Worm (Caenorhabditis elegans) whole organism, L4/young adult: ENCODE data around the gene zag-1.

ENCODE experiments used
- W03F9.2 ChIP-seq: fragments of 150-350 bp; optimal IDR thresholded peaks from 2 replicates; lab custom pipeline; 2014; ENCODE audit warnings: missing biosample characterization, missing genetic modification characterization
- him-1 ChIP-seq: sonication (generic microtip); optimal IDR thresholded peaks from 2 replicates; lab custom pipeline; 2016; ENCODE audit warnings: missing genotype, missing genetic modification reagents, missing genetic modification characterization, missing compliant biosample characterization

DNA sequence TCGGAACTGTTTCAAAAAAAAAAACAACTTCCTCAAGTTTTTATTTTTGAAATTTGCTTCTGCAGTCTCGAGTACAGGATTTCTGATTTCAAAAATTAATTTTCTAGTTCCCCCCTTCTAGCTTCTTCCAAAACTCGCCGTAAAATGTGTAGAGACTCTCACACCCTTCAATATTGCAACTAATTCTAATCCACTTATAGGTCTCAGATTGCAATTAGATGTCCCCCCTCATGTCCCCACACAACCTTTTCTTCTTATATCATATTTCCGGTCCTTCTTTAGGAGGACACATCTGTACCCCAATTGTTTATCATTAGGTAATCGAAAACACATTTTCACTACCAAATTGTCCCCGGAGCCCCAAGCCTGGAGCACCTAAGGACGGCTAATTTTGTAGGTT lies 15.2 kb upstream of the zag-1 start:
- no peak for TF ChIP-seq him-1 (tag; lab: Kevin White, UChicago)
- TF ChIP-seq W03F9.2 (tag; lab: Kevin White, UChicago) = no peak
